Worm (Caenorhabditis elegans) whole organism, early embryonic: ENCODE data around the gene sri-32.
"Not testable (repeated sequence)": the region's sequence is repeated elsewhere in the genome, so short reads cannot be mapped to it uniquely, and the experiment has no call there.

Experiments
- B0310.2 ChIP-seq: sonication (generic microtip); optimal IDR thresholded peaks from 2 replicates; lab custom pipeline; 2016; ENCODE audit warnings: mild to moderate bottlenecking, missing genetic modification characterization, missing compliant biosample characterization
- F13C5.2 ChIP-seq: sonication (generic microtip); optimal IDR thresholded peaks from 2 replicates; lab custom pipeline; 2017; ENCODE audit warnings: mild to moderate bottlenecking, missing genetic modification characterization, inconsistent platforms, missing compliant biosample characterization
- aly-1 ChIP-seq: sonication (generic microtip); optimal IDR thresholded peaks from 2 replicates; lab custom pipeline; 2016; ENCODE audit warnings: missing genetic modification characterization, missing compliant biosample characterization
- ama-1 ChIP-seq: fragments of 150-350 bp; optimal IDR thresholded peaks from 2 replicates; lab custom pipeline; 2014
- ceh-13 ChIP-seq: fragments of 200-800 bp; sonication (Bioruptor generic); optimal IDR thresholded peaks from 2 replicates; lab custom pipeline; 2018; ENCODE audit warnings: mild to moderate bottlenecking, missing genetic modification characterization, missing compliant biosample characterization
- ceh-36 ChIP-seq: sonication (generic microtip); optimal IDR thresholded peaks from 2 replicates; lab custom pipeline; 2016; ENCODE audit warnings: missing genetic modification characterization, inconsistent platforms, missing compliant biosample characterization
- ets-7 ChIP-seq: sonication (generic microtip); optimal IDR thresholded peaks from 2 replicates; lab custom pipeline; 2016; ENCODE audit warnings: missing genotype, missing genetic modification characterization, missing compliant biosample characterization
- flt-1 ChIP-seq: fragments of 200-800 bp; sonication (Bioruptor generic); IDR thresholded peaks from 2 replicates; pipeline ENCODE4 v1.3.6; 2022; ENCODE audit warnings: missing genetic modification characterization, missing compliant biosample characterization
- hmbx-1 ChIP-seq: sonication (generic microtip); optimal IDR thresholded peaks from 2 replicates; lab custom pipeline; 2016; ENCODE audit warnings: mild to moderate bottlenecking, missing genetic modification characterization, missing compliant biosample characterization
- hmg-4 ChIP-seq: fragments of 200-800 bp; sonication (Bioruptor generic); optimal IDR thresholded peaks from 2 replicates; lab custom pipeline; 2018; ENCODE audit warnings: mild to moderate bottlenecking, missing genetic modification characterization, missing compliant biosample characterization
- hnd-1 ChIP-seq: sonication (generic microtip); optimal IDR thresholded peaks from 2 replicates; lab custom pipeline; 2016; ENCODE audit warnings: missing genetic modification characterization, missing compliant biosample characterization
- pes-1 ChIP-seq: fragments of 200-800 bp; sonication (Bioruptor generic); IDR thresholded peaks from 2 replicates; pipeline ENCODE4 v1.3.6; 2022; ENCODE audit warnings: missing genetic modification reagents, missing genetic modification characterization, missing compliant biosample characterization
- scrt-1 ChIP-seq: fragments of 200-800 bp; sonication (Bioruptor generic); IDR thresholded peaks from 2 replicates; pipeline ENCODE4 v1.3.6; 2022; ENCODE audit warnings: missing genetic modification characterization, missing compliant biosample characterization
- sea-1 ChIP-seq: fragments of 200-800 bp; sonication (Bioruptor generic); conservative IDR thresholded peaks from 2 replicates; pipeline ENCODE4 v1.3.6; 2022; ENCODE audit warnings: missing genetic modification characterization, missing compliant biosample characterization
- tbx-11 ChIP-seq: fragments of 200-800 bp; sonication (Bioruptor generic); IDR thresholded peaks from 2 replicates; pipeline ENCODE4 v1.3.6; 2022; ENCODE audit warnings: missing genetic modification characterization, missing compliant biosample characterization
- tbx-37 ChIP-seq: fragments of 200-800 bp; sonication (Bioruptor generic); conservative IDR thresholded peaks from 2 replicates; pipeline ENCODE4 v1.3.6; 2022; ENCODE audit warnings: missing genetic modification reagents, missing genetic modification characterization, missing compliant biosample characterization
- tra-4 ChIP-seq: sonication (generic microtip); optimal IDR thresholded peaks from 2 replicates; lab custom pipeline; 2017; ENCODE audit warnings: missing genetic modification characterization, missing compliant biosample characterization

sri-32 gene

ce11 chrII:3154383-3154782 lies at the start of gene sri-32:
Gene sri-32 (minus strand): TSS chrII:3154483.
- no peak for TF ChIP-seq flt-1 (GFP tag; lab: Robert Waterston, UW)
- TF ChIP-seq pes-1 (GFP tag; lab: Robert Waterston, UW), result no peak
- TF ChIP-seq F13C5.2, result no peak
- TF ChIP-seq ets-7 (tag; lab: Kevin White, UChicago), result no peak
- no peak for TF ChIP-seq tra-4 (tag; lab: Kevin White, UChicago)
- no peak for TF ChIP-seq scrt-1
- TF ChIP-seq ama-1 (lab: Kevin White, UChicago), result no peak
- TF ChIP-seq ceh-36 (tag; lab: Kevin White, UChicago), result no peak
- no peak for TF ChIP-seq tbx-11 (GFP tag; lab: Robert Waterston, UW)
- no peak for TF ChIP-seq hmbx-1 (tag; lab: Kevin White, UChicago)
- TF ChIP-seq hnd-1 (tag; lab: Kevin White, UChicago), result no peak
- TF ChIP-seq ceh-13 (GFP tag; lab: Kevin White, UChicago), result no peak
- TF ChIP-seq aly-1, result no peak

ce11 chrII:3203415-3203814 lies 49.1 kb upstream of the sri-32 start, which contains the start of gene sri-50:
Gene sri-50 (plus strand): TSS chrII:3203715.
- TF ChIP-seq F13C5.2 (no peak), scrt-1 (no peak), ama-1 (lab: Kevin White, UChicago) (no peak), B0310.2 (tag; lab: Kevin White, UChicago) (no peak), hnd-1 (tag; lab: Kevin White, UChicago) (no peak), ceh-13 (GFP tag; lab: Kevin White, UChicago) (no peak), tbx-11 (GFP tag; lab: Robert Waterston, UW) (no peak), flt-1 (GFP tag; lab: Robert Waterston, UW) (no peak), ets-7 (tag; lab: Kevin White, UChicago) (no peak), tra-4 (tag; lab: Kevin White, UChicago) (no peak), aly-1 (no peak), ceh-36 (tag; lab: Kevin White, UChicago) (no peak), tbx-37 (GFP tag; lab: Robert Waterston, UW) (no peak), hmbx-1 (tag; lab: Kevin White, UChicago) (no peak), sea-1 (GFP tag; lab: Robert Waterston, UW) (no peak), pes-1 (GFP tag; lab: Robert Waterston, UW) (no peak)

ce11 chrII:3202519-3202918 lies 48.2 kb upstream of the sri-32 start, which contains the start of gene sri-53:
Gene sri-53 (minus strand): TSS chrII:3202619.
- TF ChIP-seq B0310.2 (tag; lab: Kevin White, UChicago) (no peak), tbx-37 (GFP tag; lab: Robert Waterston, UW) (no peak), ceh-36 (tag; lab: Kevin White, UChicago) (no peak), tra-4 (tag; lab: Kevin White, UChicago) (no peak), hmg-4 (GFP tag; lab: Kevin White, UChicago) (no peak), aly-1 (no peak), flt-1 (GFP tag; lab: Robert Waterston, UW) (no peak), scrt-1 (no peak)

ce11 chrII:3201242-3201641 lies 47.0 kb upstream of the sri-32 start, which contains the start of gene sri-48:
Gene sri-48 (minus strand): TSS chrII:3201342.
- not testable (repeated sequence) for TF ChIP-seq B0310.2 (tag; lab: Kevin White, UChicago); ceh-36 (tag; lab: Kevin White, UChicago); ama-1 (lab: Kevin White, UChicago)

ce11 chrII:3198998-3199397 lies 44.7 kb upstream of the sri-32 start, which contains the start of gene sri-51:
Gene sri-51 (minus strand): TSS chrII:3199098.
- TF ChIP-seq pes-1 (GFP tag; lab: Robert Waterston, UW) (no peak), F13C5.2 (no peak), scrt-1 (no peak), tbx-11 (GFP tag; lab: Robert Waterston, UW) (no peak), tbx-37 (GFP tag; lab: Robert Waterston, UW) (no peak), B0310.2 (tag; lab: Kevin White, UChicago) (no peak), flt-1 (GFP tag; lab: Robert Waterston, UW) (no peak)

- TF ChIP-seq scrt-1 (no peak), F13C5.2 (no peak), tbx-37 (GFP tag; lab: Robert Waterston, UW) (no peak), tbx-11 (GFP tag; lab: Robert Waterston, UW) (no peak), hmbx-1 (tag; lab: Kevin White, UChicago) (no peak), ceh-36 (tag; lab: Kevin White, UChicago) (no peak), sea-1 (GFP tag; lab: Robert Waterston, UW) (no peak), ama-1 (lab: Kevin White, UChicago) (no peak), hmg-4 (GFP tag; lab: Kevin White, UChicago) (no peak), aly-1 (no peak), tra-4 (tag; lab: Kevin White, UChicago) (no peak), flt-1 (GFP tag; lab: Robert Waterston, UW) (no peak), ets-7 (tag; lab: Kevin White, UChicago) (no peak), hnd-1 (tag; lab: Kevin White, UChicago) (no peak), B0310.2 (tag; lab: Kevin White, UChicago) (no peak), ceh-13 (GFP tag; lab: Kevin White, UChicago) (no peak), pes-1 (GFP tag; lab: Robert Waterston, UW) (no peak)
Measured at ce11 chrII:3196966-3197365, 42.7 kb upstream of the sri-32 start, which contains the start of gene gcy-15. Gene gcy-15 (minus strand): TSS chrII:3197066.

- TF ChIP-seq ceh-36 (tag; lab: Kevin White, UChicago) (no peak), hnd-1 (tag; lab: Kevin White, UChicago) (no peak), flt-1 (GFP tag; lab: Robert Waterston, UW) (no peak), tbx-11 (GFP tag; lab: Robert Waterston, UW) (no peak), B0310.2 (tag; lab: Kevin White, UChicago) (no peak), ets-7 (tag; lab: Kevin White, UChicago) (no peak), pes-1 (GFP tag; lab: Robert Waterston, UW) (no peak), F13C5.2 (no peak), tra-4 (tag; lab: Kevin White, UChicago) (no peak), hmbx-1 (tag; lab: Kevin White, UChicago) (no peak), scrt-1 (no peak), ama-1 (lab: Kevin White, UChicago) (no peak), tbx-37 (GFP tag; lab: Robert Waterston, UW) (no peak), ceh-13 (GFP tag; lab: Kevin White, UChicago) (no peak), sea-1 (GFP tag; lab: Robert Waterston, UW) (no peak), hmg-4 (GFP tag; lab: Kevin White, UChicago) (no peak)
Measured at ce11 chrII:3195739-3196138, 41.5 kb upstream of the sri-32 start.
